Fruit fly (Drosophila melanogaster) whole organism, adult: ENCODE results near the gene CG12056.

Experiments
- CG11617 ChIP-seq: fragments of 200-800 bp; sonication (Bioruptor generic); optimal IDR thresholded peaks from 2 replicates; lab custom pipeline; 2017; ENCODE audit warnings: mild to moderate bottlenecking, missing biosample characterization, missing genetic modification reagents, missing genetic modification characterization
- CG12768 ChIP-seq: fragments of 200-800 bp; sonication (Bioruptor generic); optimal IDR thresholded peaks from 2 replicates; lab custom pipeline; 2017; ENCODE audit warnings: missing biosample characterization, missing genetic modification characterization, mild to moderate bottlenecking, moderate library complexity, missing genetic modification reagents
- CG14711 ChIP-seq: fragments of 200-800 bp; sonication (Bioruptor generic); optimal IDR thresholded peaks from 2 replicates; lab custom pipeline; 2018; ENCODE audit warnings: missing biosample characterization, mild to moderate bottlenecking, missing genetic modification characterization, moderate library complexity
- CG1620 ChIP-seq: fragments of 200-800 bp; sonication (Bioruptor generic); optimal IDR thresholded peaks from 2 replicates; lab custom pipeline; 2016; ENCODE audit warnings: missing biosample characterization, missing genetic modification characterization
- CG5204 ChIP-seq: fragments of 200-800 bp; sonication (Bioruptor generic); optimal IDR thresholded peaks from 2 replicates; lab custom pipeline; 2016; ENCODE audit warnings: missing biosample characterization, missing genetic modification characterization
- Crg-1 ChIP-seq: fragments of 200-800 bp; sonication (Bioruptor generic); optimal IDR thresholded peaks from 2 replicates; lab custom pipeline; 2016; ENCODE audit warnings: missing biosample characterization, missing genetic modification characterization
- Hr96 ChIP-seq: fragments of 200-800 bp; sonication (Bioruptor generic); optimal IDR thresholded peaks from 2 replicates; lab custom pipeline; 2016; ENCODE audit warnings: missing biosample characterization, missing genetic modification characterization
- Mnt ChIP-seq: fragments of 200-800 bp; sonication (Bioruptor generic); optimal IDR thresholded peaks from 2 replicates; lab custom pipeline; 2016; ENCODE audit warnings: missing biosample characterization, mild to moderate bottlenecking, missing genetic modification characterization
- cic ChIP-seq: fragments of 200-800 bp; sonication (Bioruptor generic); optimal IDR thresholded peaks from 2 replicates; lab custom pipeline; 2017; ENCODE audit warnings: missing biosample characterization, mild to moderate bottlenecking, missing genetic modification characterization, moderate library complexity
- kay ChIP-seq: fragments of 200-800 bp; sonication (Bioruptor generic); peaks from one replicate; lab custom pipeline; 2016; ENCODE audit warnings: missing biosample characterization, missing genetic modification characterization, borderline replicate concordance
- pad ChIP-seq: fragments of 200-800 bp; sonication (Bioruptor generic); optimal IDR thresholded peaks from 3 replicates; lab custom pipeline; 2017; ENCODE audit warnings: missing biosample characterization, missing genetic modification characterization, mild to moderate bottlenecking, moderate library complexity, missing genetic modification reagents
- toe ChIP-seq: fragments of 200-800 bp; sonication (Bioruptor generic); optimal IDR thresholded peaks from 2 replicates; lab custom pipeline; 2016; ENCODE audit warnings: missing biosample characterization, missing genetic modification characterization

dm6 chrX:9201866-9202681, 9.6 kb downstream of the CG12056 start:
- TF ChIP-seq CG11617 = peak; percentile 91
- TF ChIP-seq Crg-1 = peak; percentile 61
- peak; percentile 80 for TF ChIP-seq pad (GFP tag; lab: Kevin White, UChicago)
- TF ChIP-seq Hr96 (GFP tag; lab: Kevin White, UChicago) = peak; percentile 39
- no peak for TF ChIP-seq kay (GFP tag; lab: Kevin White, UChicago)
- TF ChIP-seq Mnt (GFP tag; lab: Kevin White, UChicago) = peak; percentile 64
- peak; percentile 88 for TF ChIP-seq CG14711 (tag; lab: Kevin White, UChicago)
- peak; percentile 65 for TF ChIP-seq CG1620
- TF ChIP-seq CG12768 = peak; percentile 76
- TF ChIP-seq toe (GFP tag; lab: Kevin White, UChicago) = peak; percentile 22
- peak; percentile 35 for TF ChIP-seq CG5204 (GFP tag; lab: Kevin White, UChicago)
- TF ChIP-seq cic = peak; percentile 71
